Worm (Caenorhabditis elegans): ENCODE data around the gene csp-1.
A peak's percentile ranks its signal among the peaks of the same experiment; 100 is the strongest.

The csp-1 gene

ce11 chrII:13596505-13596977 is 4.5 kb upstream of the csp-1 start, which contains the start of the genes fbxc-23 and csc-1 (continued):
- TF ChIP-seq lin-35 (GFP tag; optimal IDR thresholded peaks at IDR 0.05) (peak; percentile 89 to 95), lsy-2 (tag; optimal IDR thresholded peaks at IDR 0.05) (peak; percentile 97 to 99), snpc-4 (tag; optimal IDR thresholded peaks at IDR 0.05) (peak; percentile 60), sox-4 (tag; optimal IDR thresholded peaks at IDR 0.05) (no peak), efl-3 (GFP tag; optimal IDR thresholded peaks at IDR 0.05) (no peak), zip-4 (GFP tag; optimal IDR thresholded peaks at IDR 0.05) (no peak), zag-1 (tag; optimal IDR thresholded peaks at IDR 0.05) (no peak), blmp-1 (tag; optimal IDR thresholded peaks at IDR 0.05) (peak; percentile 76), unc-30 (tag; optimal IDR thresholded peaks at IDR 0.05) (no peak), grh-1 (GFP tag; IDR thresholded peaks at IDR 0.05) (peak; percentile 48; the same call in 1 of the 2 replicates), vab-15 (tag; optimal IDR thresholded peaks at IDR 0.05) (no peak), fkh-10 (GFP tag; optimal IDR thresholded peaks at IDR 0.05) (no peak), nhr-76 (tag; optimal IDR thresholded peaks at IDR 0.05) (no peak), nhr-19 (GFP tag; conservative IDR thresholded peaks at IDR 0.05) (peak; percentile 48), sptf-1 (tag; optimal IDR thresholded peaks at IDR 0.05) (no peak), fkh-8 (tag; optimal IDR thresholded peaks at IDR 0.05) (peak; percentile 25), ces-1 (GFP tag; optimal IDR thresholded peaks at IDR 0.05) (no peak), ceh-63 (GFP tag; optimal IDR thresholded peaks at IDR 0.05) (no peak), sup-37 (GFP tag; optimal IDR thresholded peaks at IDR 0.05) (no peak), unc-130 (tag; optimal IDR thresholded peaks at IDR 0.05) (peak; percentile 52), nhr-85 (tag) (peak; percentile 34), hpl-2 (GFP tag; optimal IDR thresholded peaks at IDR 0.05) (no peak), hlh-4 (tag; optimal IDR thresholded peaks at IDR 0.05) (no peak), snu-23 (GFP tag; optimal IDR thresholded peaks at IDR 0.05) (peak; percentile 73), C34B4.2 (tag; optimal IDR thresholded peaks at IDR 0.05) (no peak), ceh-82 (tag; optimal IDR thresholded peaks at IDR 0.05) (peak; percentile 20 to 42 (median 28)), alr-1 (tag; optimal IDR thresholded peaks at IDR 0.05; ENCODE audit: borderline replicate concordance) (no peak), rnt-1 (tag; optimal IDR thresholded peaks at IDR 0.05) (peak; percentile 36), pqm-1 (tag; optimal IDR thresholded peaks at IDR 0.05) (no peak), tbx-2 (tag; optimal IDR thresholded peaks at IDR 0.05) (peak; percentile 45), lin-13 (GFP tag; optimal IDR thresholded peaks at IDR 0.05) (no peak), ets-5 (GFP tag; IDR thresholded peaks at IDR 0.05) (no peak), nhr-47 (tag; optimal IDR thresholded peaks at IDR 0.05) (peak; percentile 51), ztf-11 (tag; optimal IDR thresholded peaks at IDR 0.05) (no peak), mdl-1 (tag; optimal IDR thresholded peaks at IDR 0.05) (peak in 1 of 2 experiments; percentile 41), nhr-90 (tag; optimal IDR thresholded peaks at IDR 0.05; ENCODE audit: poor library complexity) (no peak), xbp-1 (tag; optimal IDR thresholded peaks at IDR 0.05) (peak; percentile 39), nhr-84 (tag; optimal IDR thresholded peaks at IDR 0.05) (no peak), aly-2 (tag; optimal IDR thresholded peaks at IDR 0.05) (no peak), nhr-71 (tag; optimal IDR thresholded peaks at IDR 0.05) (peak; percentile 61), mab-9 (GFP tag; IDR thresholded peaks at IDR 0.05) (no peak), nhr-11 (tag; optimal IDR thresholded peaks at IDR 0.05) (no peak), ceh-90 (tag; optimal IDR thresholded peaks at IDR 0.05) (no peak), fkh-4 (tag; optimal IDR thresholded peaks at IDR 0.05; ENCODE audit: borderline replicate concordance) (peak; percentile 20), nhr-237 (tag; optimal IDR thresholded peaks at IDR 0.05) (no peak), pag-3 (tag; optimal IDR thresholded peaks at IDR 0.05; ENCODE audit: borderline replicate concordance, insufficient read depth) (no peak), irx-1 (tag; optimal IDR thresholded peaks at IDR 0.05) (peak; percentile 53), F16B12.6 (tag; optimal IDR thresholded peaks at IDR 0.05) (peak; percentile 92), pax-3 (tag; optimal IDR thresholded peaks at IDR 0.05) (no peak), lin-39 (tag; optimal IDR thresholded peaks at IDR 0.05) (no peak), dsc-1 (tag; optimal IDR thresholded peaks at IDR 0.05) (peak; percentile 33), efl-1 (optimal IDR thresholded peaks at IDR 0.05) (peak; percentile 93 to 96), efl-1 (GFP tag; optimal IDR thresholded peaks at IDR 0.05 in 1 of 2) (peak; percentile 95 to 99)
